Worm (Caenorhabditis elegans) whole organism, young adult: ENCODE measurements around the gene Y39B6A.9.

ENCODE experiments used
- C17E4.6 ChIP-seq: fragments of 200-800 bp; sonication (Bioruptor generic); IDR thresholded peaks from 2 replicates; pipeline ENCODE4 v1.3.6; 2022; ENCODE audit warnings: missing genetic modification reagents, missing genetic modification characterization, missing compliant biosample characterization
- F55B11.4 ChIP-seq: sonication (generic microtip); optimal IDR thresholded peaks from 2 replicates; lab custom pipeline; 2016; ENCODE audit warnings: missing compliant biosample characterization, missing genetic modification characterization, borderline replicate concordance; ENCODE audit not compliant: insufficient read depth
- attf-6 ChIP-seq: fragments of 200-800 bp; sonication (Bioruptor generic); IDR thresholded peaks from 2 replicates; pipeline ENCODE4 v1.3.6; 2022; ENCODE audit warnings: missing genetic modification reagents, missing genetic modification characterization, missing compliant biosample characterization
- bed-2 ChIP-seq: fragments of 200-800 bp; sonication (Bioruptor generic); IDR thresholded peaks from 2 replicates; pipeline ENCODE4 v1.3.6; 2022; ENCODE audit warnings: missing genetic modification reagents, missing genetic modification characterization, missing compliant biosample characterization
- dpl-1 ChIP-seq: fragments of 150-350 bp; optimal IDR thresholded peaks from 2 replicates; lab custom pipeline; 2014; ENCODE audit warnings: missing biosample characterization, missing genetic modification reagents, missing genetic modification characterization
- efl-1 ChIP-seq: fragments of 150-350 bp; optimal IDR thresholded peaks from 2 replicates; lab custom pipeline; 2014; ENCODE audit warnings: missing biosample characterization, missing genetic modification reagents, missing genetic modification characterization
- hsf-1 ChIP-seq: fragments of 200-800 bp; sonication (Bioruptor generic); IDR thresholded peaks from 2 replicates; pipeline ENCODE4 v1.3.6; 2022; ENCODE audit warnings: missing genetic modification reagents, missing genetic modification characterization, missing compliant biosample characterization
- lsy-27 ChIP-seq: sonication (generic microtip); optimal IDR thresholded peaks from 2 replicates; lab custom pipeline; 2017; ENCODE audit warnings: missing genetic modification characterization, mild to moderate bottlenecking, missing compliant biosample characterization, antibody characterized with exemption, missing genotype, borderline replicate concordance; ENCODE audit not compliant: insufficient read depth
- nhr-27 ChIP-seq: fragments of 200-800 bp; sonication (Bioruptor generic); optimal IDR thresholded peaks from 2 replicates; lab custom pipeline; 2018; ENCODE audit warnings: mild to moderate bottlenecking, missing genetic modification characterization, moderate library complexity, missing compliant biosample characterization
- rpc-1 ChIP-seq, 2 experiments: fragments of 150-350 bp in 1 of 2; sonication (generic microtip) in 1 of 2; optimal IDR thresholded peaks; 2 replicates each; lab custom pipeline; 2014 to 2018; ENCODE audit warnings: missing biosample characterization in 1 of 2, missing genetic modification characterization in 1 of 2, missing genetic modification reagents in 1 of 2, missing genotype in 1 of 2
- sdz-38 ChIP-seq: sonication (generic microtip); optimal IDR thresholded peaks from 2 replicates; lab custom pipeline; 2016; ENCODE audit warnings: missing genotype, missing genetic modification characterization, missing compliant biosample characterization
- tbx-9 ChIP-seq: sonication (generic microtip); optimal IDR thresholded peaks from 2 replicates; lab custom pipeline; 2016; ENCODE audit warnings: borderline replicate concordance, missing genetic modification characterization, inconsistent platforms, missing compliant biosample characterization
- unc-62 ChIP-seq: fragments of 150-350 bp; optimal IDR thresholded peaks from 2 replicates; lab custom pipeline; 2014; ENCODE audit warnings: missing biosample characterization, missing genetic modification reagents, missing genetic modification characterization
- zim-3 ChIP-seq: sonication (generic microtip); optimal IDR thresholded peaks from 2 replicates; lab custom pipeline; 2017; ENCODE audit warnings: mild to moderate bottlenecking, missing genetic modification characterization, moderate library complexity, missing compliant biosample characterization

- TF ChIP-seq tbx-9 (tag; lab: Kevin White, UChicago) = no peak
- no peak for TF ChIP-seq lsy-27
- no peak for TF ChIP-seq zim-3 (tag; lab: Kevin White, UChicago)
- no peak for TF ChIP-seq rpc-1 (optimal IDR thresholded peaks at IDR 0.05; lab: Kevin White, UChicago)
- no peak for TF ChIP-seq rpc-1 (tag; optimal IDR thresholded peaks at IDR 0.05; lab: Kevin White, UChicago)
- TF ChIP-seq F55B11.4 (tag; lab: Kevin White, UChicago) = no peak
- TF ChIP-seq hsf-1 (GFP tag; lab: Robert Waterston, UW) = no peak
- no peak for TF ChIP-seq efl-1
- no peak for TF ChIP-seq attf-6
- no peak for TF ChIP-seq dpl-1 (GFP tag; lab: Kevin White, UChicago)
- no peak for TF ChIP-seq nhr-27 (tag; lab: Kevin White, UChicago)
- TF ChIP-seq unc-62 (GFP tag; lab: Kevin White, UChicago) = no peak
- no peak for TF ChIP-seq bed-2
- TF ChIP-seq C17E4.6 (GFP tag; lab: Robert Waterston, UW) = no peak
- no peak for TF ChIP-seq sdz-38
Measured at ce11 chrV:19153806-19154205, 17.5 kb downstream of the Y39B6A.9 start, which contains the start of gene tsp-13.
